Worm (Caenorhabditis elegans): ENCODE results near the gene T01B7.9.

- TF ChIP-seq unc-62 (GFP tag; optimal IDR thresholded peaks at IDR 0.05) (no peak), ama-1 (optimal IDR thresholded peaks at IDR 0.05) (no peak)
Observed at ce11 chrII:8717579-8717978, 9.0 kb downstream of the T01B7.9 start.
